Worm (Caenorhabditis elegans) whole organism, late embryonic: ENCODE results near the gene F54H5.14.

Source experiments
- ceh-24 ChIP-seq: sonication (generic microtip); optimal IDR thresholded peaks from 2 replicates; lab custom pipeline; 2016; ENCODE audit warnings: mild to moderate bottlenecking, missing genetic modification characterization, missing compliant biosample characterization
- dve-1 ChIP-seq: sonication (generic microtip); optimal IDR thresholded peaks from 2 replicates; lab custom pipeline; 2017; ENCODE audit warnings: antibody characterized with exemption, mild to moderate bottlenecking, missing genetic modification characterization, missing compliant biosample characterization
- fax-1 ChIP-seq: sonication (generic microtip); optimal IDR thresholded peaks from 2 replicates; lab custom pipeline; 2016; ENCODE audit warnings: missing genotype, missing genetic modification characterization, missing compliant biosample characterization
- nfya-1 ChIP-seq: sonication (generic microtip); optimal IDR thresholded peaks from 2 replicates; lab custom pipeline; 2017; ENCODE audit warnings: missing genetic modification characterization, mild to moderate bottlenecking, missing compliant biosample characterization, antibody characterized with exemption, moderate library complexity
- syd-9 ChIP-seq: sonication (generic microtip); optimal IDR thresholded peaks from 2 replicates; lab custom pipeline; 2016; ENCODE audit warnings: mild to moderate bottlenecking, missing genetic modification characterization, moderate library complexity, missing compliant biosample characterization
- unc-42 ChIP-seq: sonication (generic microtip); optimal IDR thresholded peaks from 2 replicates; lab custom pipeline; 2016; ENCODE audit warnings: missing genotype, missing genetic modification characterization, missing compliant biosample characterization

- no peak for TF ChIP-seq nfya-1 (tag; lab: Kevin White, UChicago)
- no peak for TF ChIP-seq ceh-24
- no peak for TF ChIP-seq unc-42 (tag; lab: Kevin White, UChicago)
- no peak for TF ChIP-seq dve-1
- no peak for TF ChIP-seq fax-1 (tag; lab: Kevin White, UChicago)
- no peak for TF ChIP-seq syd-9 (tag; lab: Kevin White, UChicago)
Measured at ce11 chrII:6615232-6616029, 9.8 kb downstream of the F54H5.14 start.
